Fruit fly (Drosophila melanogaster) whole organism, pupa: ENCODE data around the gene beat-Vb.
A peak's percentile ranks its signal among the peaks of the same experiment; 100 is the strongest.

Experiments
- CG10348 ChIP-seq: fragments of 200-800 bp; sonication (Bioruptor generic); IDR thresholded peaks from 2 replicates; pipeline ENCODE4 v1.3.6; 2022; ENCODE audit warnings: missing biosample characterization, missing genetic modification characterization
- CG12605 ChIP-seq: fragments of 200-800 bp; sonication (Bioruptor generic); IDR thresholded peaks from 2 replicates; pipeline ENCODE4 v1.3.6; 2022; ENCODE audit warnings: missing biosample characterization, missing genetic modification characterization
- CG13204 ChIP-seq: fragments of 200-800 bp; sonication (Bioruptor generic); optimal IDR thresholded peaks from 2 replicates; lab custom pipeline; 2018; ENCODE audit warnings: missing biosample characterization, mild to moderate bottlenecking, missing genetic modification characterization, moderate library complexity
- CG14655 ChIP-seq: fragments of 200-800 bp; sonication (Bioruptor generic); optimal IDR thresholded peaks from 3 replicates; lab custom pipeline; 2017; ENCODE audit warnings: mild to moderate bottlenecking, missing biosample characterization, missing genetic modification reagents, missing genetic modification characterization
- CG15710 ChIP-seq: fragments of 200-800 bp; sonication (Bioruptor generic); optimal IDR thresholded peaks from 2 replicates; lab custom pipeline; 2018; ENCODE audit warnings: missing biosample characterization, mild to moderate bottlenecking, missing genetic modification characterization, moderate library complexity
- CG17806 ChIP-seq: fragments of 200-800 bp; sonication (Bioruptor generic); optimal IDR thresholded peaks from 2 replicates; lab custom pipeline; 2018; ENCODE audit warnings: missing biosample characterization, mild to moderate bottlenecking, missing genetic modification characterization, moderate library complexity
- CG32121 ChIP-seq: fragments of 200-800 bp; sonication (Bioruptor generic); IDR thresholded peaks from 2 replicates; pipeline ENCODE4 v1.3.6; 2022; ENCODE audit warnings: missing biosample characterization, missing genetic modification characterization
- CG34367 ChIP-seq: fragments of 200-800 bp; sonication (Bioruptor generic); optimal IDR thresholded peaks from 2 replicates; lab custom pipeline; 2018; ENCODE audit warnings: missing biosample characterization, mild to moderate bottlenecking, missing genetic modification characterization
- CG4496 ChIP-seq: fragments of 200-800 bp; sonication (Bioruptor generic); IDR thresholded peaks from 3 replicates; pipeline ENCODE4 v1.3.6; 2022; ENCODE audit warnings: missing biosample characterization, missing genetic modification characterization
- CG8159 ChIP-seq: fragments of 200-800 bp; sonication (Bioruptor generic); optimal IDR thresholded peaks from 3 replicates; lab custom pipeline; 2018; ENCODE audit warnings: missing biosample characterization, mild to moderate bottlenecking, missing genetic modification characterization, moderate library complexity
- CG8301 ChIP-seq: fragments of 200-800 bp; sonication (Bioruptor generic); optimal IDR thresholded peaks from 2 replicates; lab custom pipeline; 2018; ENCODE audit warnings: missing biosample characterization, mild to moderate bottlenecking, missing genetic modification characterization
- CG9948 ChIP-seq: fragments of 200-800 bp; sonication (Bioruptor generic); optimal IDR thresholded peaks from 2 replicates; lab custom pipeline; 2018; ENCODE audit warnings: missing biosample characterization, mild to moderate bottlenecking, missing genetic modification characterization, moderate library complexity
- D1 ChIP-seq: fragments of 200-800 bp; sonication (Bioruptor generic); optimal IDR thresholded peaks from 2 replicates; lab custom pipeline; 2018; ENCODE audit warnings: missing biosample characterization, mild to moderate bottlenecking, missing genetic modification characterization, moderate library complexity
- EcR ChIP-seq: fragments of 200-800 bp; sonication (Bioruptor generic); optimal IDR thresholded peaks from 3 replicates; lab custom pipeline; 2019; ENCODE audit warnings: missing biosample characterization, missing genetic modification characterization, mild to moderate bottlenecking, moderate library complexity, missing genetic modification reagents
- Ets98B ChIP-seq: fragments of 200-800 bp; sonication (Bioruptor generic); IDR thresholded peaks from 2 replicates; pipeline ENCODE4 v1.3.6; 2022; ENCODE audit warnings: missing biosample characterization, missing genetic modification characterization
- Pif1A ChIP-seq: fragments of 200-800 bp; sonication (Bioruptor generic); optimal IDR thresholded peaks from 3 replicates; lab custom pipeline; 2016; ENCODE audit warnings: missing biosample characterization, missing genetic modification characterization
- Pif1B ChIP-seq: fragments of 200-800 bp; sonication (Bioruptor generic); optimal IDR thresholded peaks from 3 replicates; lab custom pipeline; 2016; ENCODE audit warnings: missing biosample characterization, missing genetic modification characterization
- Snoo ChIP-seq: fragments of 200-800 bp; sonication (Bioruptor generic); optimal IDR thresholded peaks from 3 replicates; lab custom pipeline; 2017; ENCODE audit warnings: missing biosample characterization, mild to moderate bottlenecking, missing genetic modification characterization, inconsistent platforms
- fd96Ca ChIP-seq: fragments of 200-800 bp; sonication (Bioruptor generic); IDR thresholded peaks from 3 replicates; pipeline ENCODE4 v1.3.6; 2022; ENCODE audit warnings: missing biosample characterization, missing genetic modification characterization
- gl ChIP-seq: fragments of 200-800 bp; sonication (Bioruptor generic); optimal IDR thresholded peaks from 2 replicates; lab custom pipeline; 2018; ENCODE audit warnings: missing biosample characterization, mild to moderate bottlenecking, missing genetic modification characterization
- rn ChIP-seq: fragments of 200-800 bp; sonication (Bioruptor generic); IDR thresholded peaks from 2 replicates; pipeline ENCODE4 v1.3.6; 2022; ENCODE audit warnings: missing biosample characterization, missing genetic modification characterization

The beat-Vb gene

DNA sequence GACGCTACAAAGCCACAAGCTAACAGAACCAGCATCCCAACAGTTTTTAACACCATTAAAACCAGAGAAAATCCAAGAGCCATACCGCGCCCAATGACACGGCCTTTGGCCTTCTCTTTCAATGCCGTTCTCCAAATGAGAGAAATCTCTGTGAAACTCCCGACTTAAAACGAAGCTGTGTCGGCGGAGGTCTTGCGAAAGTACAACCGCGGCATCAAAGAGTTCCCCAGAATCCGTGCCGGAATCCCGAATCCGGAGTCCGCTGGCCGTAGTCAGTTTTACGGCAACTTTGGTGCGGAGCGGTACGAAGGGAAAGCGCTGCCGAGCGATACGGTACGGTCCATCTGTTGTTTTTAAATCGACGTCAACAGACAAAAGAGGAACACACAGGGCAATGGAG, at the start of gene beat-Vb:
Gene beat-Vb, plus strand, starts transcription at position 246 of the 400 bp plus-strand sequence.
- TF ChIP-seq CG9948 (tag; lab: Kevin White, UChicago) = no peak

DNA sequence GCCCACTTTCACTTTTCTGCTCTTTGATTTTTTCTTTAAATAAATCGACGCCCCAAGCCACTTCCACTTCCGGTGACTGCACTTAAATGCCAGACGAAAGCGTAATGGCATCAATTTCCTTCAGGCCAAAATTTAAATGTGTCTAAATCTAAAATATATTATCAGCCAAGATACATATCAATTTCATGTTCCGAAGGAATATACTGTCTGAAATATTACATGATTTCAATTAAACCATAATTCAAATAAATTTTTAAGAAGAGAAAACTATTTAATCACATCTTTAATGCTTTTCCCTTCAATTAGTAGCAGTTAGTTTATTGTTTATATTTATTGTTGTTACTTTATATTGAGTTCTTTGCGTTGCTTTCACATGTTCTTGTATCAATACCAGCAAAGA, 24.2 kb upstream of the beat-Vb start, which contains the start of gene d-cup:
Gene d-cup, plus strand, starts transcription at position 301 of the 400 bp plus-strand sequence.
- TF ChIP-seq CG13204 (GFP tag; lab: Kevin White, UChicago) (no peak), Pif1B (no peak), CG8159 (no peak), CG9948 (tag; lab: Kevin White, UChicago) (no peak), CG8301 (tag; lab: Kevin White, UChicago) (no peak), CG14655 (GFP tag; lab: Kevin White, UChicago) (no peak), fd96Ca (GFP tag; lab: Robert Waterston, UW) (no peak), EcR (GFP tag; lab: Kevin White, UChicago) (no peak), CG34367 (no peak), CG10348 (GFP tag; lab: Robert Waterston, UW) (no peak), CG17806 (tag; lab: Kevin White, UChicago) (no peak), gl (tag; lab: Kevin White, UChicago) (no peak), Pif1A (GFP tag; lab: Kevin White, UChicago) (no peak), Snoo (tag; lab: Kevin White, UChicago) (no peak), CG15710 (tag; lab: Kevin White, UChicago) (no peak), CG32121 (GFP tag; lab: Robert Waterston, UW) (no peak), Ets98B (GFP tag; lab: Robert Waterston, UW) (no peak), CG4496 (GFP tag; lab: Robert Waterston, UW) (no peak), CG12605 (GFP tag; lab: Robert Waterston, UW) (no peak)

DNA sequence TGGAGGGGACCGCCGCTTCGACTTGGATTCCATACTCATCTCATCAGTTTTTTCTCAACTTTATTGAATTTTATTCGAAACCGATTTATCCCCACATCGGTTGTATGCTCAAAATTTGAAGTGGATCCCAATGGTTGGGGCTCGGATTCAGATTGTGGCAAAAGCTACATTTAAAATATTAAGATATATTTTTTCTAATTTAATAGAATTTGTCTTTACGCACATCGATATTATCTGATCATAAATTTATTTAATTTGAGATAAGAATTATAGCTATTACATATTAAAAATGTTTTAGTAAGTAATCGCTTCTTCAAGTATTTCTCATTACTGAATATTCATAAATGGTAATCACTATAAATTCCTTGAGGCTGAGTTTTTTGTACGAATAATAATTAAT, 4.7 kb upstream of the beat-Vb start, which contains the start of gene CG10909:
Gene CG10909, minus strand, starts transcription at position 101 of the 400 bp plus-strand sequence.
- TF ChIP-seq EcR (GFP tag; lab: Kevin White, UChicago) = no peak
- no peak for TF ChIP-seq CG15710 (tag; lab: Kevin White, UChicago)
- no peak for TF ChIP-seq D1 (tag; lab: Kevin White, UChicago)
- TF ChIP-seq, all 21 proteins: peak for 0

DNA sequence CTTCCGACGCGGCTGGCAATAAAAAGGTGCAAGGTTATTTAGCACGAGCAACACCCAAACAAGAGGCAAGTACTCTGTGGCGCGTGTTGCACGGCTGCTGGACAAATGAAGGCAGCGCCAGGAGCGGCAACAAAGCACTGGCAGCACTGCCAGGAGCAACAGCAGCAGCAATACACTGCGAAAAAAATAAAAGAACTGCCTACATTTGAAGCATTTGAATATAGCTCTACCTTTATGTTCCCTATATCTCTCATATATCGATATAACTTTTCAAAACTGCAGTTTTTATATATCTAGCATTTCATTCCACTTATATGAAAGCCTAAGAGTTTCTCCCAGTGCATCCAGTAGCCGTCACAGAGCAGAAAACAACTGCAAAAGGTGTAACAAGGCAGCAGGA, 41.5 kb downstream of the beat-Vb start:
- TF ChIP-seq Ets98B (GFP tag; lab: Robert Waterston, UW) (no peak), CG8301 (tag; lab: Kevin White, UChicago) (no peak), Snoo (tag; lab: Kevin White, UChicago) (no peak), gl (tag; lab: Kevin White, UChicago) (no peak), fd96Ca (GFP tag; lab: Robert Waterston, UW) (0 out of 3 replicates have a peak, but pooled peaks have one; percentile 9), CG13204 (GFP tag; lab: Kevin White, UChicago) (no peak), EcR (GFP tag; lab: Kevin White, UChicago) (no peak), rn (GFP tag; lab: Robert Waterston, UW) (no peak), Pif1A (GFP tag; lab: Kevin White, UChicago) (peak; percentile 31), CG14655 (GFP tag; lab: Kevin White, UChicago) (no peak), CG32121 (GFP tag; lab: Robert Waterston, UW) (no peak), CG15710 (tag; lab: Kevin White, UChicago) (peak; percentile 44), CG4496 (GFP tag; lab: Robert Waterston, UW) (no peak), Pif1B (no peak), CG9948 (tag; lab: Kevin White, UChicago) (peak; percentile 20), CG8159 (peak; percentile 46), CG34367 (peak; percentile 12), D1 (tag; lab: Kevin White, UChicago) (no peak), CG12605 (GFP tag; lab: Robert Waterston, UW) (no peak), CG10348 (GFP tag; lab: Robert Waterston, UW) (no peak), CG17806 (tag; lab: Kevin White, UChicago) (no peak)
- TF ChIP-seq, all 21 proteins: peak for 6

DNA sequence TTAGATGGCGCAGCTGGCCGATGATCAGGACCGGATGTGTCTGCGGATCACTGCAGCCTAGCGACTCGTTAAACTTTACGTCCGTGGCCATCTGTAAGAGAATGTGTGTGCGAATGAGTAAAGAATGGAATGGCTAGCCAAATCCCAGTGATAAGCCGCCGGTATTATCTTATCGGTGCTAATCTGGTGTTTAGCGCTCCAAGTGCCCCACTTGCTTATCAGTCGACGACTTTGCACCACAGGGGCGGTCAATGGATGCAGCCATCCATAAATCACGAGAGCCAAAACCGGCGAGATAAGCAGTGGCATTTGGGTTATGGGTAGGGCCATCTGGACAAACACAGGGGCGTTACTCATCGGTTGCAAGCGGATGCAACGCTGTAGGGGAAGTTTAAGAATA, 44.4 kb downstream of the beat-Vb start:
- TF ChIP-seq CG4496 (GFP tag; lab: Robert Waterston, UW) (0 out of 3 replicates have a peak, but pooled peaks have one; percentile 16), EcR (GFP tag; lab: Kevin White, UChicago) (peak; percentile 47), CG34367 (no peak)

DNA sequence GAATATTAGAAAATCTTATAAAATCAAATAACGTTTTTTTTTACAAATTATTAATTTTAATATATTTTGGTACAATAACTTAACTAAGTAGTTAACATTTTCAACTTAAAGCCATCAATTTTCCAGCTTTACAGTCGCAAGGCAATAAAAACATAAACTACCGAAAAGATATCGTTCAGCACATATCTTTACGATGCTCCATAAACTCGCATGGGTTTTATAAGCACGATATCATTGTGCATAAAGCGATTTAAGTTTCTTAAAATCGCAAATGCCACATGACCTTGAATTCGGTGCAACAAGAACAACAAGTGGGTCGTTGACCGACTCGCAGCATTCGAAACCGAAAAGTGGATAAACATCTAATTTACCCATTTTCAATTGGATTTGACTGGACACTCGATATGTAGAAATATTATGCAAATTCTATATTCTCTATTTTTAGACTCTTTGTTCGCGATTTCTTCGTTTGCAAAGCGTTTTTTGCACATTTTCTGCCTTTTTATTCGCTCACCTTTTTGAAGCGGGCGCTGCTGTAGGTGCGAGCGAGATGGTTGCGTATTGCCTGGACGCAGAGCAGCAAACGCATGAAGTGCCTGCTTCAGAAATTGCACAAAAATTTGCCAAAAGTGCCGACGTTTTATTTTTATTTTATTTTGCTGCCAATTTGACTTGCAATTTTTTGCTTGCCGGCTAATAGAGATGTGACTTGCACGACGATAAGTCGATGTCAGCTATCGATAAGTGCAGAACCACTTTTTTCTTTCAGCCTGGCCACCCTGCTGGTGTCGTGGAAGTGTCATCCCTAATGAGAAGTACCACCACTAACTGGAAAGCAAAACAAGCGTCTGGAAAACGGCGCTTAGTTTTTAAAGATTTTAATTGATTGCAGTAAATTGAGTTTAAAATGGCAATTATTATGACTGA, 45.3 kb downstream of the beat-Vb start, which contains the start of gene Spc25:
Gene Spc25, plus strand, starts transcription at position 817 of the 927 bp plus-strand sequence.
- TF ChIP-seq Pif1A (GFP tag; lab: Kevin White, UChicago) = peak; percentile 8
- TF ChIP-seq EcR (GFP tag; lab: Kevin White, UChicago) = peak; percentile 95
- TF ChIP-seq CG4496 (GFP tag; lab: Robert Waterston, UW) = 0 out of 3 replicates have a peak, but pooled peaks have one; percentile 48
- TF ChIP-seq D1 (tag; lab: Kevin White, UChicago) = peak; percentile 35
- no peak for TF ChIP-seq CG32121 (GFP tag; lab: Robert Waterston, UW)
